Fruit fly (Drosophila melanogaster) whole organism, embryonic: Measurements from ENCODE around the gene hry.
A peak's percentile ranks its signal among the peaks of the same experiment; 100 is the strongest.

Source experiments
- Bgb ChIP-seq: fragments of 200-800 bp; sonication (Bioruptor generic); IDR thresholded peaks from 2 replicates; pipeline ENCODE4 v1.3.6; 2022; ENCODE audit warnings: missing biosample characterization, missing genetic modification characterization; ENCODE audit not compliant: partially characterized antibody
- CG11560 ChIP-seq: fragments of 200-800 bp; sonication (Bioruptor generic); IDR thresholded peaks from 3 replicates; pipeline ENCODE4 v1.3.6; 2022; ENCODE audit warnings: missing biosample characterization, missing genetic modification characterization
- CG13287 ChIP-seq: fragments of 200-800 bp; sonication (Bioruptor generic); IDR thresholded peaks from 2 replicates; pipeline ENCODE4 v1.3.6; 2022; ENCODE audit warnings: missing biosample characterization, missing genetic modification characterization; ENCODE audit not compliant: partially characterized antibody
- CG14441 ChIP-seq: fragments of 200-800 bp; sonication (Bioruptor generic); IDR thresholded peaks from 2 replicates; pipeline ENCODE4 v1.3.6; 2022; ENCODE audit warnings: missing biosample characterization, missing genetic modification characterization
- CG14710 ChIP-seq: fragments of 200-800 bp; sonication (Bioruptor generic); optimal IDR thresholded peaks from 3 replicates; lab custom pipeline; 2019; ENCODE audit warnings: missing biosample characterization, mild to moderate bottlenecking, missing genetic modification characterization, moderate library complexity
- CG15514 ChIP-seq: fragments of 200-800 bp; sonication (Bioruptor generic); optimal IDR thresholded peaks from 3 replicates; lab custom pipeline; 2017; ENCODE audit warnings: missing biosample characterization, missing genetic modification characterization, mild to moderate bottlenecking, moderate library complexity, missing genetic modification reagents
- CG15601 ChIP-seq: fragments of 200-800 bp; sonication (Bioruptor generic); optimal IDR thresholded peaks from 3 replicates; lab custom pipeline; 2019; ENCODE audit warnings: missing biosample characterization, mild to moderate bottlenecking, missing genetic modification characterization, moderate library complexity
- CG17186 ChIP-seq: fragments of 200-800 bp; sonication (Bioruptor generic); optimal IDR thresholded peaks from 3 replicates; lab custom pipeline; 2017; ENCODE audit warnings: missing biosample characterization, missing genetic modification reagents, missing genetic modification characterization
- CG17829 ChIP-seq: fragments of 200-800 bp; optimal IDR thresholded peaks from 2 replicates; lab custom pipeline; 2019; ENCODE audit warnings: missing biosample characterization, mild to moderate bottlenecking, missing genetic modification characterization, moderate library complexity
- CG2712 ChIP-seq: fragments of 200-800 bp; optimal IDR thresholded peaks from 3 replicates; lab custom pipeline; 2019; ENCODE audit warnings: missing biosample characterization, mild to moderate bottlenecking, missing genetic modification characterization, moderate library complexity
- CG31388 ChIP-seq: fragments of 200-800 bp; sonication (Bioruptor generic); optimal IDR thresholded peaks from 2 replicates; lab custom pipeline; 2016; ENCODE audit warnings: missing biosample characterization, missing genetic modification characterization
- CG3163 ChIP-seq: fragments of 200-800 bp; sonication (Bioruptor generic); optimal IDR thresholded peaks from 3 replicates; lab custom pipeline; 2016; ENCODE audit warnings: missing biosample characterization, missing genetic modification characterization
- CG34422 ChIP-seq: fragments of 200-800 bp; sonication (Bioruptor generic); IDR thresholded peaks from 3 replicates; pipeline ENCODE4 v1.3.6; 2022; ENCODE audit warnings: missing biosample characterization, missing genetic modification characterization
- CG3847 ChIP-seq: fragments of 200-800 bp; sonication (Bioruptor generic); IDR thresholded peaks from 2 replicates; pipeline ENCODE4 v1.3.6; 2022; ENCODE audit warnings: missing biosample characterization, missing genetic modification characterization
- CG3995 ChIP-seq: fragments of 200-800 bp; sonication (Bioruptor generic); optimal IDR thresholded peaks from 3 replicates; lab custom pipeline; 2016; ENCODE audit warnings: missing biosample characterization, missing genetic modification characterization
- CG6254 ChIP-seq: fragments of 200-800 bp; sonication (Bioruptor generic); optimal IDR thresholded peaks from 3 replicates; lab custom pipeline; 2017; ENCODE audit warnings: mild to moderate bottlenecking, missing biosample characterization, missing genetic modification reagents, missing genetic modification characterization
- CG8359 ChIP-seq: fragments of 200-800 bp; sonication (Bioruptor generic); optimal IDR thresholded peaks from 2 replicates; lab custom pipeline; 2017; ENCODE audit warnings: missing biosample characterization, mild to moderate bottlenecking, missing genetic modification characterization, borderline replicate concordance
- CHES-1-like ChIP-seq: fragments of 200-800 bp; sonication (Bioruptor generic); optimal IDR thresholded peaks from 2 replicates; lab custom pipeline; 2016; ENCODE audit warnings: missing biosample characterization, missing genetic modification characterization
- Dp ChIP-seq: fragments of 200-800 bp; sonication (Bioruptor generic); optimal IDR thresholded peaks from 2 replicates; lab custom pipeline; 2018; ENCODE audit warnings: missing biosample characterization, mild to moderate bottlenecking, missing genetic modification characterization, moderate library complexity
- Dref ChIP-seq: fragments of 200-800 bp; sonication (Bioruptor generic); IDR thresholded peaks from 2 replicates; pipeline ENCODE4 v1.3.6; 2022; ENCODE audit warnings: missing biosample characterization, missing genetic modification characterization
- E2f1 ChIP-seq: fragments of 200-800 bp; sonication (Bioruptor generic); IDR thresholded peaks from 2 replicates; pipeline ENCODE4 v1.3.6; 2022; ENCODE audit warnings: missing biosample characterization, missing genetic modification characterization
- E2f2 ChIP-seq: fragments of 200-800 bp; sonication (Bioruptor generic); IDR thresholded peaks from 2 replicates; pipeline ENCODE4 v1.3.6; 2022; ENCODE audit warnings: missing biosample characterization, missing genetic modification characterization
- Ets97D ChIP-seq: fragments of 200-800 bp; sonication (Bioruptor generic); optimal IDR thresholded peaks from 3 replicates; lab custom pipeline; 2016; ENCODE audit warnings: missing biosample characterization, missing genetic modification characterization
- HmgZ ChIP-seq: fragments of 200-800 bp; sonication (Bioruptor generic); optimal IDR thresholded peaks from 2 replicates; lab custom pipeline; 2018; ENCODE audit warnings: missing biosample characterization, mild to moderate bottlenecking, missing genetic modification characterization
- Hmx ChIP-seq: fragments of 200-800 bp; sonication (Bioruptor generic); optimal IDR thresholded peaks from 2 replicates; lab custom pipeline; 2016; ENCODE audit warnings: missing biosample characterization, missing genetic modification characterization
- Hr78 ChIP-seq, 2 experiments: fragments of 200-800 bp in 1 of 2; fragments of >200 bp in 1 of 2; sonication (Bioruptor generic) in 1 of 2; optimal IDR thresholded peaks; 2 replicates each; lab custom pipeline; 2017 to 2019; ENCODE audit warnings: missing biosample characterization in 2 of 2, missing genetic modification characterization in 2 of 2, mild to moderate bottlenecking in 1 of 2, moderate library complexity in 1 of 2
- Lhr ChIP-seq: fragments of 200-800 bp; sonication (Bioruptor generic); optimal IDR thresholded peaks from 3 replicates; lab custom pipeline; 2017; ENCODE audit warnings: mild to moderate bottlenecking, missing biosample characterization, missing genetic modification reagents, missing genetic modification characterization
- Myb ChIP-seq: fragments of 200-800 bp; sonication (Bioruptor generic); optimal IDR thresholded peaks from 2 replicates; lab custom pipeline; 2016; ENCODE audit warnings: missing biosample characterization, missing genetic modification characterization
- Pdp1 ChIP-seq, 2 experiments: fragments of 200-800 bp; sonication (Bioruptor generic); optimal IDR thresholded peaks; 3 replicates each; lab custom pipeline; 2016; ENCODE audit warnings: missing biosample characterization in 2 of 2, missing genetic modification characterization in 2 of 2, mild to moderate bottlenecking in 1 of 2, moderate library complexity in 1 of 2
- Sry-δ ChIP-seq: fragments of 200-800 bp; sonication (Bioruptor generic); optimal IDR thresholded peaks from 2 replicates; lab custom pipeline; 2016; ENCODE audit warnings: missing biosample characterization, missing genetic modification characterization
- Stat92E ChIP-seq, 3 experiments: fragments of >200 bp in 2 of 3; fragments of 200-800 bp in 1 of 3; sonication (Bioruptor generic) in 1 of 3; optimal IDR thresholded peaks; 2 replicates each; lab custom pipeline; 2017 to 2019; ENCODE audit warnings: missing biosample characterization in 3 of 3, missing genetic modification characterization in 3 of 3, mild to moderate bottlenecking in 1 of 3, moderate library complexity in 1 of 3
- bbx ChIP-seq: fragments of 200-800 bp; sonication (Bioruptor generic); IDR thresholded peaks from 2 replicates; pipeline ENCODE4 v1.3.6; 2022; ENCODE audit warnings: missing biosample characterization, missing genetic modification characterization; ENCODE audit not compliant: partially characterized antibody
- caup ChIP-seq: fragments of 200-800 bp; sonication (Bioruptor generic); optimal IDR thresholded peaks from 3 replicates; lab custom pipeline; 2017; ENCODE audit warnings: missing biosample characterization, mild to moderate bottlenecking, missing genetic modification characterization, moderate library complexity; ENCODE audit not compliant: severe bottlenecking
- cwo ChIP-seq: fragments of 200-800 bp; sonication (Bioruptor generic); optimal IDR thresholded peaks from 3 replicates; lab custom pipeline; 2017; ENCODE audit warnings: missing biosample characterization, missing genetic modification characterization, mild to moderate bottlenecking, moderate library complexity, missing genetic modification reagents
- dm ChIP-seq: fragments of 200-800 bp; sonication (Bioruptor generic); optimal IDR thresholded peaks from 3 replicates; lab custom pipeline; 2016; ENCODE audit warnings: missing biosample characterization, missing genetic modification characterization
- eve ChIP-seq, 2 experiments: fragments of >200 bp; optimal IDR thresholded peaks; 2 replicates each; lab custom pipeline; 2017; ENCODE audit warnings: missing biosample characterization in 2 of 2, missing genetic modification characterization in 2 of 2
- fd102C ChIP-seq: fragments of 200-800 bp; sonication (Bioruptor generic); optimal IDR thresholded peaks from 2 replicates; lab custom pipeline; 2018; ENCODE audit warnings: missing biosample characterization, mild to moderate bottlenecking, missing genetic modification characterization, moderate library complexity
- grn ChIP-seq: fragments of 200-800 bp; sonication (Bioruptor generic); optimal IDR thresholded peaks from 3 replicates; lab custom pipeline; 2017; ENCODE audit warnings: missing biosample characterization, missing genetic modification characterization
- gsb ChIP-seq: fragments of 200-800 bp; sonication (Bioruptor generic); IDR thresholded peaks from 2 replicates; pipeline ENCODE4 v1.3.6; 2022; ENCODE audit warnings: missing biosample characterization, missing genetic modification characterization
- gsb-n ChIP-seq: fragments of 200-800 bp; sonication (Bioruptor generic); optimal IDR thresholded peaks from 3 replicates; lab custom pipeline; 2018; ENCODE audit warnings: missing biosample characterization, mild to moderate bottlenecking, missing genetic modification characterization
- hth ChIP-seq: fragments of >200 bp; optimal IDR thresholded peaks from 2 replicates; lab custom pipeline; 2017; ENCODE audit warnings: inconsistent platforms
- inv ChIP-seq: fragments of 200-800 bp; sonication (Bioruptor generic); IDR thresholded peaks from 2 replicates; pipeline ENCODE4 v1.3.6; 2022; ENCODE audit warnings: missing biosample characterization, missing genetic modification characterization; ENCODE audit not compliant: partially characterized antibody
- knrl ChIP-seq: fragments of 200-800 bp; sonication (Bioruptor generic); IDR thresholded peaks from 3 replicates; pipeline ENCODE4 v1.3.6; 2022; ENCODE audit warnings: missing biosample characterization, missing genetic modification characterization; ENCODE audit not compliant: partially characterized antibody
- nmo ChIP-seq: fragments of 200-800 bp; sonication (Bioruptor generic); optimal IDR thresholded peaks from 2 replicates; lab custom pipeline; 2018; ENCODE audit warnings: missing biosample characterization, mild to moderate bottlenecking, missing genetic modification characterization, moderate library complexity
- phol ChIP-seq: fragments of 200-800 bp; sonication (Bioruptor generic); optimal IDR thresholded peaks from 3 replicates; lab custom pipeline; 2018; ENCODE audit warnings: missing biosample characterization, mild to moderate bottlenecking, missing genetic modification characterization, moderate library complexity
- sens ChIP-seq: fragments of 200-800 bp; sonication (Bioruptor generic); peaks from one replicate; lab custom pipeline; 2016; ENCODE audit warnings: missing biosample characterization, missing genetic modification characterization
- trem ChIP-seq: fragments of 200-800 bp; optimal IDR thresholded peaks from 3 replicates; lab custom pipeline; 2019; ENCODE audit warnings: missing biosample characterization, mild to moderate bottlenecking, missing genetic modification characterization, moderate library complexity
- tup ChIP-seq: fragments of 200-800 bp; sonication (Bioruptor generic); optimal IDR thresholded peaks from 2 replicates; lab custom pipeline; 2016; ENCODE audit warnings: missing biosample characterization, mild to moderate bottlenecking, missing genetic modification characterization, moderate library complexity

The hry gene

DNA sequence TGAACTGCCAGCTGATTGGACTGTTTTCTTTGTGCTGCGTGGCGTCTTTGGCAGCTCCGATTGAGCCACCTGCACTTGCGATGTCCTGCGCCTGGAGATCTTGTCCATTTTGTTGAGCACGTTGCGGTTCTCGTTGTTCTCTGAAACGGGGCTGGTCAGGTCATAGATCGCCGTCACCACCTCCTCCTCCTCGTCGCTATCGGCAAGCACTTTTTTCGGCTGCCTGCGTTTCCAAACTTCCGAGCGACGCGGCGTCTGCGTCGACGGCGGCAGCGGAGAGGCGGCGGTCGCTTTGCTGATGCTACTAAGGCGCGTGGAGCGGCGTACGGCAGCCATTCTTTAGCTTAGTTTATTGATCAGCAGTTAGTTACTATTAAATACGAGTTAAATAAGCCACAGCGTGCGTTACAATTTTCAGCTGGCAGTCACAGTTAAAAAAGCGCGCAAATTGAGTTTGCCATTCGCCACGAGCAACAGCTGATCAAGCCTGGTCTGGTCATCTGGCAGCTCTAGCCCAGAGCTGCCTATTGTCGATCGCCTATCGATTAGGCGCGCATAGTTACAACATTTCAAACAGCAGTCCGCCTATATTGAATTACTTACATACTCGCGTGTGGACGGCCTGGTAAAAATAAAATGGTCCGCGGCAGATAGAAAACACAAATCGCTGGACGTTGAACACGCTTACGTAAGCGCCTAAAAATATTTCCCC lies 41.8 kb upstream of the hry start, which contains the start of gene Cdc6:
Cdc6 (minus strand) TSS at position 456 of the 712 bp plus-strand sequence.
- TF ChIP-seq Pdp1 (GFP tag; optimal IDR thresholded peaks at IDR 0.05; lab: Kevin White, UChicago), result peak in 1 of 2 experiments; percentile 81
- TF ChIP-seq CG3163 (GFP tag; lab: Kevin White, UChicago), result no peak
- peak; percentile 93 for TF ChIP-seq CG11560 (tag; lab: Robert Waterston, UW)
- TF ChIP-seq Ets97D (GFP tag; lab: Kevin White, UChicago), result peak; percentile 20
- no peak for TF ChIP-seq fd102C (GFP tag; lab: Kevin White, UChicago)
- 0 out of 3 replicates have a peak, but pooled peaks have one; percentile 21 for TF ChIP-seq knrl
- peak; percentile 7 for TF ChIP-seq nmo (GFP tag; lab: Kevin White, UChicago)
- peak; percentile 99 for TF ChIP-seq Dp (GFP tag; lab: Kevin White, UChicago)
- TF ChIP-seq bbx, result peak; percentile 53; the same call in 1 of the 2 replicates
- TF ChIP-seq Stat92E (GFP tag; optimal IDR thresholded peaks at IDR 0.05; lab: Kevin White, UChicago), result peak in 1 of 3 experiments; percentile 46
- TF ChIP-seq Lhr (GFP tag; lab: Kevin White, UChicago), result peak; percentile 48
- TF ChIP-seq CG17186 (GFP tag; lab: Kevin White, UChicago), result peak; percentile 74
- peak; percentile 12 for TF ChIP-seq CG15601
- no peak for TF ChIP-seq CG6254
- TF ChIP-seq dm (GFP tag; lab: Kevin White, UChicago), result peak; percentile 36
- no peak for TF ChIP-seq grn (GFP tag; lab: Kevin White, UChicago)
- TF ChIP-seq eve (GFP tag; optimal IDR thresholded peaks at IDR 0.05; lab: Kevin White, UChicago), result no peak
- TF ChIP-seq CG34422 (GFP tag; lab: Robert Waterston, UW), result no peak
- no peak for TF ChIP-seq CG8359 (GFP tag; lab: Kevin White, UChicago)
- peak; percentile 58 for TF ChIP-seq gsb-n
- peak; percentile 25 for TF ChIP-seq CG15514 (GFP tag; lab: Kevin White, UChicago)
- TF ChIP-seq CG2712 (tag; lab: Kevin White, UChicago), result peak; percentile 3
- TF ChIP-seq sens (GFP tag; lab: Kevin White, UChicago), result peak; percentile 17
- TF ChIP-seq tup (GFP tag; lab: Kevin White, UChicago), result no peak
- TF ChIP-seq CG3847 (GFP tag; lab: Robert Waterston, UW), result peak; percentile 19; the same call in 1 of the 2 replicates
- TF ChIP-seq HmgZ (tag; lab: Kevin White, UChicago), result peak; percentile 1
- TF ChIP-seq CG14710 (tag; lab: Kevin White, UChicago), result peak; percentile 13
- TF ChIP-seq Hmx, result no peak
- no peak for TF ChIP-seq cwo (GFP tag; lab: Kevin White, UChicago)
- peak; percentile 44 for TF ChIP-seq trem (tag; lab: Kevin White, UChicago)
- TF ChIP-seq phol (tag; lab: Kevin White, UChicago), result peak; percentile 13
- peak; percentile 12 for TF ChIP-seq CG17829 (tag; lab: Kevin White, UChicago)
- TF ChIP-seq CG13287 (GFP tag; lab: Robert Waterston, UW), result peak; percentile 53
- TF ChIP-seq Myb (GFP tag; lab: Kevin White, UChicago), result peak; percentile 53
- peak; percentile 70; the same call in 1 of the 2 replicates for TF ChIP-seq E2f1
- TF ChIP-seq CG31388 (GFP tag; lab: Kevin White, UChicago), result no peak
- TF ChIP-seq CG3995 (GFP tag; lab: Kevin White, UChicago), result peak; percentile 62
- TF ChIP-seq Bgb (GFP tag; lab: Robert Waterston, UW), result peak; percentile 46; the same call in 1 of the 2 replicates
- TF ChIP-seq hth (lab: Kevin White, UChicago), result no peak
- TF ChIP-seq Dref (GFP tag; lab: Robert Waterston, UW), result peak; percentile 89
- TF ChIP-seq CHES-1-like (GFP tag; lab: Kevin White, UChicago), result peak; percentile 4
- TF ChIP-seq Sry-δ (GFP tag; lab: Kevin White, UChicago), result peak; percentile 47
- TF ChIP-seq CG14441 (GFP tag; lab: Robert Waterston, UW), result no peak
- TF ChIP-seq E2f2 (GFP tag; lab: Robert Waterston, UW), result peak; percentile 99
- peak in 1 of 2 experiments; percentile 4 for TF ChIP-seq Hr78 (GFP tag; optimal IDR thresholded peaks at IDR 0.05; lab: Kevin White, UChicago)
- TF ChIP-seq gsb (GFP tag; lab: Robert Waterston, UW), result no peak
- no peak for TF ChIP-seq inv
- no peak for TF ChIP-seq caup
